Fruit fly (Drosophila melanogaster) whole organism, wandering third instar larva: Measurements from ENCODE around the gene mor.

ENCODE experiments used
- Dfd ChIP-seq: fragments of >200 bp; optimal IDR thresholded peaks from 2 replicates; lab custom pipeline; 2017; ENCODE audit warnings: missing biosample characterization, missing genetic modification characterization
- Hr78 ChIP-seq: fragments of >200 bp; optimal IDR thresholded peaks from 2 replicates; lab custom pipeline; 2017; ENCODE audit warnings: missing biosample characterization, missing genetic modification characterization
- lola ChIP-seq: fragments of >200 bp; optimal IDR thresholded peaks from 2 replicates; lab custom pipeline; 2017; ENCODE audit warnings: missing biosample characterization, missing genetic modification characterization

dm6 chr3R:16004015-16004414 lies 31.3 kb upstream of the mor start:
- TF ChIP-seq Hr78 (GFP tag; lab: Kevin White, UChicago) (no peak), Dfd (GFP tag; lab: Kevin White, UChicago) (no peak), lola (GFP tag; lab: Kevin White, UChicago) (no peak)
